Worm (Caenorhabditis elegans): ENCODE results near the gene acr-14.

- no peak for TF ChIP-seq nhr-25 (tag; optimal IDR thresholded peaks at IDR 0.05; ENCODE audit: borderline replicate concordance, insufficient read depth)
- TF ChIP-seq spr-3 (GFP tag; optimal IDR thresholded peaks at IDR 0.05): no peak
- TF ChIP-seq snpc-1.2 (GFP tag; IDR thresholded peaks at IDR 0.05): no peak
- TF ChIP-seq mep-1 (tag; optimal IDR thresholded peaks at IDR 0.05): no peak
- TF ChIP-seq nhr-111 (GFP tag; optimal IDR thresholded peaks at IDR 0.05): no peak
- no peak for TF ChIP-seq nhr-41 (GFP tag; IDR thresholded peaks at IDR 0.05)
- no peak for TF ChIP-seq snpc-4 (tag; optimal IDR thresholded peaks at IDR 0.05)
- no peak for TF ChIP-seq ztf-11 (tag; optimal IDR thresholded peaks at IDR 0.05)
- no peak for TF ChIP-seq skn-1 (tag; optimal IDR thresholded peaks at IDR 0.05)
- TF ChIP-seq mes-2 (tag; optimal IDR thresholded peaks at IDR 0.05; ENCODE audit: poor library complexity, severe bottlenecking): no peak
- TF ChIP-seq nhr-10 (tag; optimal IDR thresholded peaks at IDR 0.05): no peak
- peak; percentile 40 for TF ChIP-seq pqm-1 (tag; optimal IDR thresholded peaks at IDR 0.05)
- TF ChIP-seq hlh-30 (tag; optimal IDR thresholded peaks at IDR 0.05; ENCODE audit: insufficient read depth): no peak
- no peak for TF ChIP-seq lin-13 (GFP tag; optimal IDR thresholded peaks at IDR 0.05)
Observed at ce11 chrII:8205612-8206011, 28.6 kb upstream of the acr-14 start.

Data from whole organism, L4 larva.